Fruit fly (Drosophila melanogaster): Measurements from ENCODE around the gene CG46320.

Gene CG46320

dm6 chr3L:5634188-5634894 is 29.6 kb upstream of the CG46320 start (continued):
- TF ChIP-seq CG6175 (GFP tag; IDR thresholded peaks at IDR 0.05) (no peak), kni (GFP tag; optimal IDR thresholded peaks at IDR 0.05) (peak; percentile 73), gcm2 (GFP tag; optimal IDR thresholded peaks at IDR 0.05) (no peak), ewg (GFP tag; optimal IDR thresholded peaks at IDR 0.05) (peak; percentile 79), CG31441 (GFP tag; IDR thresholded peaks at IDR 0.05) (no peak), Dfd (GFP tag; optimal IDR thresholded peaks at IDR 0.05) (no peak), eve (GFP tag; optimal IDR thresholded peaks at IDR 0.05) (peak in 1 of 2 experiments; percentile 37), CG7357 (GFP tag; IDR thresholded peaks at IDR 0.05) (no peak), Dref (GFP tag; IDR thresholded peaks at IDR 0.05) (no peak), CG10209 (GFP tag; optimal IDR thresholded peaks at IDR 0.05) (no peak), caup (GFP tag; optimal IDR thresholded peaks at IDR 0.05; ENCODE audit: severe bottlenecking) (no peak), nerfin-2 (GFP tag; IDR thresholded peaks at IDR 0.05; ENCODE audit: partially characterized antibody) (no peak), Ada2b (GFP tag; IDR thresholded peaks at IDR 0.05) (no peak), Max (GFP tag; optimal IDR thresholded peaks at IDR 0.05) (peak; percentile 18), Chrac-16 (GFP tag; optimal IDR thresholded peaks at IDR 0.05) (no peak), Atf3 (GFP tag; optimal IDR thresholded peaks at IDR 0.05) (no peak), Jarid2 (GFP tag; optimal IDR thresholded peaks at IDR 0.05) (no peak), CG6654 (GFP tag; optimal IDR thresholded peaks at IDR 0.05) (no peak), Dll (GFP tag; IDR thresholded peaks at IDR 0.05; ENCODE audit: partially characterized antibody) (peak; percentile 32; the same call in 1 of the 4 replicates), Blimp-1 (GFP tag; optimal IDR thresholded peaks at IDR 0.05) (peak; percentile 58), cwo (GFP tag; optimal IDR thresholded peaks at IDR 0.05) (no peak), insv (GFP tag; optimal IDR thresholded peaks at IDR 0.05) (no peak), gfzf (GFP tag; optimal IDR thresholded peaks at IDR 0.05) (peak; percentile 31), Asciz (GFP tag; optimal IDR thresholded peaks at IDR 0.05) (no peak), yki (optimal IDR thresholded peaks at IDR 0.05) (peak; percentile 14), HLHmδ (GFP tag; optimal IDR thresholded peaks at IDR 0.05) (peak; percentile 39), Rx (GFP tag; IDR thresholded peaks at IDR 0.05) (no peak), pita (GFP tag; optimal IDR thresholded peaks at IDR 0.05) (peak; percentile 10), crol (GFP tag; IDR thresholded peaks at IDR 0.05) (0 out of 2 replicates have a peak, but pooled peaks have one; percentile 31), zen2 (GFP tag; IDR thresholded peaks at IDR 0.05; ENCODE audit: partially characterized antibody) (0 out of 3 replicates have a peak, but pooled peaks have one; percentile 39), ken (GFP tag; IDR thresholded peaks at IDR 0.05) (no peak), shn (GFP tag; optimal IDR thresholded peaks at IDR 0.05) (no peak), E2f1 (GFP tag; IDR thresholded peaks at IDR 0.05) (peak; percentile 8; the same call in 1 of the 2 replicates), CG17829 (tag; optimal IDR thresholded peaks at IDR 0.05) (peak; percentile 4), ranshi (GFP tag; IDR thresholded peaks at IDR 0.05) (no peak), fd3F (GFP tag; optimal IDR thresholded peaks at IDR 0.05) (no peak), CG4617 (GFP tag; optimal IDR thresholded peaks at IDR 0.05; ENCODE audit: borderline replicate concordance) (no peak), CG8290 (GFP tag; optimal IDR thresholded peaks at IDR 0.05) (no peak), CG8290 (tag; optimal IDR thresholded peaks at IDR 0.05) (peak in 1 of 2 experiments; percentile 7), CG2875 (GFP tag; optimal IDR thresholded peaks at IDR 0.05) (no peak), CG18599 (GFP tag; optimal IDR thresholded peaks at IDR 0.05) (no peak), CG4424 (GFP tag; optimal IDR thresholded peaks at IDR 0.05) (no peak), CG1832 (GFP tag; optimal IDR thresholded peaks at IDR 0.05) (no peak), row (GFP tag; IDR thresholded peaks at IDR 0.05) (peak; percentile 21; the same call in 1 of the 3 replicates), Optix (GFP tag; IDR thresholded peaks at IDR 0.05) (no peak), tio (GFP tag; optimal IDR thresholded peaks at IDR 0.05) (no peak), Mes4 (GFP tag; optimal IDR thresholded peaks at IDR 0.05) (no peak), CG3847 (GFP tag; IDR thresholded peaks at IDR 0.05) (no peak), CG30020 (tag; optimal IDR thresholded peaks at IDR 0.05) (no peak), ems (GFP tag; optimal IDR thresholded peaks at IDR 0.05) (no peak)
